Fruit fly (Drosophila melanogaster): ENCODE measurements around the gene CG7564.

The CG7564 gene

dm6 chr3L:17513492-17513891 is 606 bp upstream of the CG7564 start:
- TF ChIP-seq CG32264 (GFP tag; optimal IDR thresholded peaks at IDR 0.05), result no peak
- TF ChIP-seq psq (GFP tag; optimal IDR thresholded peaks at IDR 0.05), result no peak
- TF ChIP-seq CG9705 (GFP tag; optimal IDR thresholded peaks at IDR 0.05), result no peak
- TF ChIP-seq usp (GFP tag; optimal IDR thresholded peaks at IDR 0.05), result no peak
- TF ChIP-seq pan (optimal IDR thresholded peaks at IDR 0.05), result no peak
- TF ChIP-seq Abd-B (GFP tag; optimal IDR thresholded peaks at IDR 0.05), result no peak
- TF ChIP-seq N (GFP tag; optimal IDR thresholded peaks at IDR 0.05), result no peak
- no peak for TF ChIP-seq tai (GFP tag; optimal IDR thresholded peaks at IDR 0.05)
- TF ChIP-seq br (GFP tag; optimal IDR thresholded peaks at IDR 0.05), result no peak
- TF ChIP-seq Hnf4 (GFP tag; optimal IDR thresholded peaks at IDR 0.05), result no peak
- TF ChIP-seq HLH106 (tag; optimal IDR thresholded peaks at IDR 0.05), result no peak
- no peak for TF ChIP-seq woc (GFP tag; optimal IDR thresholded peaks at IDR 0.05)
- TF ChIP-seq fru (GFP tag; optimal IDR thresholded peaks at IDR 0.05), result no peak
- TF ChIP-seq Myc (optimal IDR thresholded peaks at IDR 0.05), result no peak
- TF ChIP-seq Dfd (GFP tag; optimal IDR thresholded peaks at IDR 0.05), result no peak
- TF ChIP-seq dl (GFP tag; optimal IDR thresholded peaks at IDR 0.05; ENCODE audit: insufficient read depth in 1 of 2, partially characterized antibody in 2 of 2), result no peak
- no peak for TF ChIP-seq Hr83 (GFP tag; optimal IDR thresholded peaks at IDR 0.05; ENCODE audit: poor library complexity, severe bottlenecking)
- TF ChIP-seq Hr78 (GFP tag; optimal IDR thresholded peaks at IDR 0.05), result no peak

DNA sequence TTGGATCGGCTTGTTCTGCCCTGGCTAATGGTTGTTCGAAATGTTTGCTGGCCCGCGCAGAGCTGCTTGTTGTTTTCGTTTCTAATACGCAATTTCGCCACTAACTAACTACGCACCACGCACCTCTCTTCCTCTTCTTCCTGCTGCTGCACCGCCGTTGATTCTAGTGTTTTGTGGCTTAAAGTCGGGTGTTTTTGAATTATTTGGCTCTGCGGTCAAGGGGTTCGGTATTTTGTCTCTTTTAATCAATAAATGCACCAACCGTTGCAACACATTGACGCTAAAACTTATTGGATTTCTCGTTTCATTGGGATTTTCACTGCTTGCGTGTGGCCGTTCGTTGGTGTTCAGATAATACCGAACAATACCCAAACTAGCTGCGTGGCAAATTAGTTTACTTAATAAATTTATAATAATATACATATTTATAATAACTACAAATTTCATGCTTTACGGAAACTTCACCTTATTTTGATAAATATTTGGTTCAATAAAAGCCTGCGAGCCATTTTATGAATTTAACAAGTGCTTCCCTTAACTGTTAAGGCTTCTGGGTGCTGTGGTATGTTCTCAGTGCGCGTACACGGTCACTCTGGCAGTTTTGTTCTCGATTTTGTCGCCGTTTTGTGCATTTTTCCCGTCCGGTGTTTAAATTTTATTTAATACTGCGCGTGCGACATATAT is 15.6 kb downstream of the CG7564 start, which contains the start of the genes Edc3 and Nedd4:
Gene Edc3 (minus strand): TSS at position 351 of the 684 bp plus-strand sequence.
Gene Nedd4 (plus strand): TSS at position 571 of the 684 bp plus-strand sequence.
- TF ChIP-seq sage (GFP tag; optimal IDR thresholded peaks at IDR 0.05), result no peak
- no peak for TF ChIP-seq dsf (GFP tag; optimal IDR thresholded peaks at IDR 0.05; ENCODE audit: borderline replicate concordance)
- TF ChIP-seq Hr83 (GFP tag; optimal IDR thresholded peaks at IDR 0.05; ENCODE audit: poor library complexity, severe bottlenecking), result no peak
- TF ChIP-seq GATAd (GFP tag; optimal IDR thresholded peaks at IDR 0.05), result no peak
- TF ChIP-seq Vsx2 (GFP tag; optimal IDR thresholded peaks at IDR 0.05; ENCODE audit: partially characterized antibody), result peak; percentile 13
- no peak for TF ChIP-seq Abd-B (GFP tag; optimal IDR thresholded peaks at IDR 0.05)
- peak; percentile 12 for TF ChIP-seq brk (GFP tag; optimal IDR thresholded peaks at IDR 0.05)
- TF ChIP-seq Rel (GFP tag; optimal IDR thresholded peaks at IDR 0.05), result no peak
- TF ChIP-seq Rel (tag; optimal IDR thresholded peaks at IDR 0.05), result peak; percentile 94
- TF ChIP-seq rgr (GFP tag; optimal IDR thresholded peaks at IDR 0.05), result peak; percentile 12
- no peak for TF ChIP-seq Mio (GFP tag; optimal IDR thresholded peaks at IDR 0.05)
- peak; percentile 23 for TF ChIP-seq h (GFP tag; optimal IDR thresholded peaks at IDR 0.05)
- no peak for TF ChIP-seq psq (GFP tag; optimal IDR thresholded peaks at IDR 0.05)
- TF ChIP-seq Sp1 (GFP tag; optimal IDR thresholded peaks at IDR 0.05), result peak; percentile 62
- peak; percentile 14 for TF ChIP-seq CG9705 (GFP tag; optimal IDR thresholded peaks at IDR 0.05)
- peak; percentile 33 for TF ChIP-seq HLH106 (tag; optimal IDR thresholded peaks at IDR 0.05)
- no peak for TF ChIP-seq Hr78 (GFP tag; optimal IDR thresholded peaks at IDR 0.05)
- TF ChIP-seq foxo (GFP tag; optimal IDR thresholded peaks at IDR 0.05), result peak in 1 of 2 experiments; percentile 6

DNA sequence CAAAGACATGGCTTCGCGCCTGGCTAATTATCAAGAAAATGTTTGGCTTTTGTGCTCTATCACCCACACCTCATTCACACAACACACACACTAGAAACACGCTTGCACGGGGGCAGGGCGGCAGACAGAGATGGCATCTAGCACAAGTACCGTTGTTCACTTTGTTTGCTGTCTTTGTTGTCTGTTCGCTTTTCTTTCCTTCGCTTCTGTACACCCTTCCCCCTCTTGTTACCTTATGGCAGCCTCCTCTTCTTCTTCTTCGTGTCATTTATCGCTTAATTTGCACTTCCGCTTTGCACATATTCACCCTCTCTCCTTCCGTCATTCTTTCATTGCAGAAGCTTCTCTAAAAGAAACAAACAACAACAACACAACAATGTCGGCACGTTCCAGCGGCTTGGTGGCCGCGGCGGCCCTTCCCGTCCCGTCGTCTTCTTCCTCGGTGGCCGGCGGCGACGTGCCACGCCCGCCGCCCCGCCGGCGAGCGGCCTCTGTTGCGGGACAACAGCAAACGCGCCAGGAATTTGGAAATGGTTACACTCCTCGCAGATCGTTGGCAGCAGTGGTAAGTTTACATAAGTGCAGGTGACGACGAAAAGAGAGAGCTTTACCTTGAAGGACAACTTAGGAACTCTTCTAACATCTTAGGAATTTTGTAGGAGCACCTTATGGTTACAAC is 16.5 kb downstream of the CG7564 start:
- TF ChIP-seq ey (GFP tag; optimal IDR thresholded peaks at IDR 0.05), result no peak
- TF ChIP-seq br (GFP tag; optimal IDR thresholded peaks at IDR 0.05), result no peak
- TF ChIP-seq fru (GFP tag; optimal IDR thresholded peaks at IDR 0.05), result peak; percentile 18
- peak; percentile 41 for TF ChIP-seq Vsx2 (GFP tag; optimal IDR thresholded peaks at IDR 0.05; ENCODE audit: partially characterized antibody)
- TF ChIP-seq Dfd (GFP tag; optimal IDR thresholded peaks at IDR 0.05), result peak; percentile 94
- no peak for TF ChIP-seq Sp1 (GFP tag; optimal IDR thresholded peaks at IDR 0.05)
- peak; percentile 86 for TF ChIP-seq psq (GFP tag; optimal IDR thresholded peaks at IDR 0.05)
- TF ChIP-seq sv (GFP tag; optimal IDR thresholded peaks at IDR 0.05), result no peak
- TF ChIP-seq Myc (optimal IDR thresholded peaks at IDR 0.05), result no peak
- TF ChIP-seq OdsH (GFP tag; optimal IDR thresholded peaks at IDR 0.05), result no peak

dm6 chr3L:17531397-17531796 is 17.3 kb downstream of the CG7564 start:
- no peak for TF ChIP-seq dl (GFP tag; optimal IDR thresholded peaks at IDR 0.05; ENCODE audit: insufficient read depth in 1 of 2, partially characterized antibody in 2 of 2)
- TF ChIP-seq Rel (GFP tag; optimal IDR thresholded peaks at IDR 0.05), result no peak
- peak; percentile 96 for TF ChIP-seq Rel (tag; optimal IDR thresholded peaks at IDR 0.05)
